Worm (Caenorhabditis elegans) whole organism, L4/young adult: Measurements from ENCODE around the gene nhr-188.

Experiments used
- W03F9.2 ChIP-seq: fragments of 150-350 bp; optimal IDR thresholded peaks from 2 replicates; lab custom pipeline; 2014; ENCODE audit warnings: missing biosample characterization, missing genetic modification characterization
- dao-5 ChIP-seq: sonication (generic microtip); optimal IDR thresholded peaks from 2 replicates; lab custom pipeline; 2016; ENCODE audit warnings: missing genotype, missing genetic modification characterization, moderate library complexity, missing compliant biosample characterization
- him-1 ChIP-seq: sonication (generic microtip); optimal IDR thresholded peaks from 2 replicates; lab custom pipeline; 2016; ENCODE audit warnings: missing genotype, missing genetic modification reagents, missing genetic modification characterization, missing compliant biosample characterization

Gene nhr-188

DNA sequence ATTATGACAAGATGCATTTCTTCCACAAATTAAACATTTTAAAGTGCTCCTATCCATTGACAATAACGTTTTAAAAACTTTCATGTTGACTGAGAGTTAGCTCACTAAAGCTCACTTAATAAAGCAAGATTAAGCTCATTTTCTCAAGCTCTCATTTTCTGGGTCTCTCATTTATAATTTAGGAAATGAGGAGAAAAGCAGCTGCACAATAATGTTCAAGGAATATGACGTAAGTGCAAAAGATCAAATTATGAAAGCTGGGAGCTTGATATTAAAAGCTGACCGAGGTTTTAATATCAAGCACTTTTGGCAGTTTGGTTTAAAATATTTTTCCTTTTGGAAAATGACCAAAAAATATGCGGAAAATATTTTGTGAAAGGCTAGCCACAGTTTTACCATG, at the start of gene nhr-188:
Gene nhr-188 (minus strand): TSS at position 84 of the 400 bp plus-strand sequence.
- TF ChIP-seq him-1 (tag; lab: Kevin White, UChicago): no peak
- TF ChIP-seq W03F9.2 (tag; lab: Kevin White, UChicago): no peak
- TF ChIP-seq dao-5: no peak

DNA sequence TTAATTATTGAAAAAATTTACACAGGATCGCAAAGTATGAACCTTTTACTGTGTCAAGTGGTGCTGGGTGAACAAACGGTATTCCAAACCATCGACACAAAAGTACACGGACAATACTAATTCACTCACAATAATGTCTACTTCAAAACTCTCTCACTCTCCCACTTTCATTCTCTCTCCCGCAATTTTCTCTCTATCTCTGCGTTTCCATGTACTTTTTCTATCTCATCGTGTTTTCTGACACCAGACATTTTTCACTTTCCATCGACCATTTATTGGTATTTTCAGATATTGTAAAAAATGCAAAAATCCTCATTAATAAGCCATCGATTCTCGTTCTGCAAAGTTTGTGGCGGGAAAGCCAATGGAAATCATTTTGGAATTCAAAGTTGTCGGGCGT, 48.2 kb upstream of the nhr-188 start, which contains the start of gene nhr-156:
Gene nhr-156 (plus strand): TSS at position 266 of the 400 bp plus-strand sequence.
- TF ChIP-seq dao-5 (no peak), W03F9.2 (tag; lab: Kevin White, UChicago) (no peak), him-1 (tag; lab: Kevin White, UChicago) (no peak)

DNA sequence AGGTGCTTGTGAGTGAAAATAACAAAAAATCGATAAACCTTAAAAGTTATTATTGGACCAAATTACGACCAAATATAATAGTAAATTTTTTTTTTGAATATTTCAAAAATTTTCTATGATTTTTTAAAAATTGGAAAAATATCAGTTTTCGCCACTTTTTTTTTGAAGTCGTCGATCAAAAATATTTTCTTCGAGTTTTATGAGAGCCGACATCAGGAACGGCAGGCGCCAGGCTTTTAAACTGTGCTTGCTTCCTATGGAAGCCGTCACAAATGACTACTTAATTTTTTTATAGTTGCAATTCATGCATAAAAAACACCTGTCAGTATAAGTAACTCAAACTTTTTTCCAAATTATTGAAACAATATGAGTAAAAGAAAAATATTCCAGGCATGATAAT, 45.8 kb upstream of the nhr-188 start:
- TF ChIP-seq W03F9.2 (tag; lab: Kevin White, UChicago) (no peak), him-1 (tag; lab: Kevin White, UChicago) (no peak), dao-5 (no peak)

DNA sequence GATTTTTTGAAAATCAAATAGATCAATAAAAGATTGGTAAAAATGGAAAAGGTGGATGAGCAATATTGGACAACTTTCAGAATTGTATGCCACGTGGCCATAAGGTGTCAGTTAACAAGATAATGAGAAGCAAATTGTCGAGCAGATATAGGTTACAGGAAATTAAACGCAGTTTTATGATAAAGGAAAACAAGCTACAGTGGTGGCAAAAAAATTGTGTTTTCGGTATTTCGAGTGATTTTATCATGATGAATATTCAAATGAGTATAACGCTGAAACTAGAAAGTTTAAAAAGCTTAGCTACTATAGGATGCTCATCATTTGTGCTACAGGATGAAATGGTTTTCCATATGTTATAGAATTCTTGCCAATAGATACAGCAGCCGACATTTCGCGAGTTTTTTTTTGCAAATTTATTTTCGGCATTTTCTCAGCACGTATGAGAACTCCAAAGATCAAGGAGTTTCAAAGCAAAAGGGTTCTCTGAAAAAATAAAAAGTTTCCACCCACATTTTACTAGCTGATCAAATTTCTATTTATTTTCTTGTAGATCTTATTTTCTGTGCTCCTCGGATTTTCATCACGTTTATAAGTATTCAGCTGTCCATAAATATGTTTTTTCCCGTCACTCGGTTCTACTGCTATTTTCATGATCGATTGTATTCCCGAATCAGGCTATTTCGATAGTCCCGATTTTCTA, 44.9 kb upstream of the nhr-188 start, which contains the start of the genes str-229 and srh-190:
Gene str-229 (minus strand): TSS at position 101 of the 700 bp plus-strand sequence.
Gene srh-190 (plus strand): TSS at position 650 of the 700 bp plus-strand sequence.
- no peak for TF ChIP-seq W03F9.2 (tag; lab: Kevin White, UChicago)

DNA sequence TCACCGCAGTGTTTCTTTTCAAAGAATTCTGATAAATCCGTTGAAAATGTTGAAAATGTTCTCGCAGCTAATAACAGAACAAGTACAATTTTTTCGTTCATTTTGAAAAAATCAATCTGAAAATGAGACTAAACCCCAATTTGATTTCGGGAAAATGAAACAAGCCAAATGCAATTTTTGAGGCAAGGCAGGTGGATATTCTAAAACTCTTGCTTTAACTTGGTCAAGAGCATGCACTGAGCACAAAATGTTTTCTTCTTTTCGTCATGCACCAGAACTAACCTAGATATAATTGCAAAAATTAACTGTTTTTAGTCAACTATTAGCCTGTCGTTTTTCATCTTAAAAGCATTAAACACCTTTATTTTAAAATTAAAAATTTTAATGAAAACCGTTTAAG, 42.4 kb upstream of the nhr-188 start, which contains the start of gene irld-22:
Gene irld-22 (minus strand): TSS at position 101 of the 400 bp plus-strand sequence.
- TF ChIP-seq dao-5 (no peak), him-1 (tag; lab: Kevin White, UChicago) (no peak), W03F9.2 (tag; lab: Kevin White, UChicago) (no peak)

DNA sequence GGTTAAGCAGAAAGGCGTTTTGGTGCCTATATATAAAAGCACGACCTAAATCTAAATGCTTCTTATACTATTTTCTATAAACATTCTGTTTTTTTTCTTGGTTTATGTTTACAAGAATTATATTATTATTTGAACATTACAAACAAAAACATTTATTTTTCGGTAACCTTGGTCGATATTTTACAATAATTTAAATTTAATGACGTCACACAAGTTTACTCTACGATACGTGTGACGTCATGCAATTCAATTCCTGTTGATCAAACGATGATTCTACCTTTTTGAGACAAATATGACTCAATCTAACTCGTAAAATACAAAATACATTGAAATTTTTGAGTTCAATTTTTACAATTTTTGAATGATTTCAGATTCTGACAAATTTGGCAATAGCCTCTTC, 38.4 kb upstream of the nhr-188 start:
- TF ChIP-seq dao-5 (no peak), W03F9.2 (tag; lab: Kevin White, UChicago) (no peak), him-1 (tag; lab: Kevin White, UChicago) (no peak)

DNA sequence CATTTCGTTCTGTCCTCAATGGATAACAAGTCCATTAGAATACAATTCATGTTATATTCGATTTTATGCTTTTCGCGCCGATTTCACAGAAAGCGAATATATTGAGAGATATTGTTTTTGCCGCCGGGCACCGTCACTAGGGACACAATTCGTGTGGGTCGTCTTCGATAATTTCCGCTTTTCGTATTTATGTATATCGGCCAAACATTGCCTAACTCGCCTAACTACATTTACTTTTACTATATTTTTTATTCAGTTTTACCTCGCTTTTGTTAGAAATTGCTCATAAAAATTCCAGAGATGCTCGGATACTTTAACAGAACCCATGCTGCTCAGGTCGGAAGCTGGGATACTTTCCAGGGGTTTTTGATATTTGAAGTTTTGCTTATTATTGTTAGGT, 37.0 kb upstream of the nhr-188 start, which contains the start of gene sre-9:
Gene sre-9 (plus strand): TSS at position 301 of the 400 bp plus-strand sequence.
- TF ChIP-seq dao-5: no peak
- no peak for TF ChIP-seq him-1 (tag; lab: Kevin White, UChicago)
- no peak for TF ChIP-seq W03F9.2 (tag; lab: Kevin White, UChicago)

DNA sequence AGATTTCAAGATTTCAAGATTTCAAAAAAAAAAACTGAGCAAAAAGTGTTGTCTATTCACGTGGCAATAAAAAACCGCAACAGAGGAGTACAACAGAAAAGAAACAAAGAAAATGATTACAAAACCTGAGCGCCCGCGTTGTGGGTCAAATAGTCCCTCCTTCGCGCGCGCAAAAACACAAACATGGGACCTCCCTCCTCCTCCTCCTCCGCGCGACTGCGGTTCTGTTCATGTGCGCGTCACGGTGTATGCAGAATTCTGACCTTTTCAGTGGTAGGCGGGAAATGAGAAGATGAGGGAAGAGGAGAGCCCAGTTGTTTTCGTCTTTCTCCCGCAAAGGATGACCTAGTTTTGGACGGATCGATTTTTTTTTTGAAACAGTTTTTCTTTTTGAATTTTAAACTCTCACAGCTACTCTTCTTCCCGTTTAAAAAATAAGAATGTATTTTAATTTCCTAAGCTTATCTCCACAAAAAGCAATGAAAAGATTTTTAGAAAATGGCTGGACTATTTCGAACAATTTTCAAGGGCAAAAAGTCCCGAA, 34.8 kb upstream of the nhr-188 start, which contains the start of gene C17E7.4:
Gene C17E7.4 (plus strand): TSS at position 494 of the 544 bp plus-strand sequence.
- TF ChIP-seq W03F9.2 (tag; lab: Kevin White, UChicago) (no peak), him-1 (tag; lab: Kevin White, UChicago) (no peak), dao-5 (no peak)

DNA sequence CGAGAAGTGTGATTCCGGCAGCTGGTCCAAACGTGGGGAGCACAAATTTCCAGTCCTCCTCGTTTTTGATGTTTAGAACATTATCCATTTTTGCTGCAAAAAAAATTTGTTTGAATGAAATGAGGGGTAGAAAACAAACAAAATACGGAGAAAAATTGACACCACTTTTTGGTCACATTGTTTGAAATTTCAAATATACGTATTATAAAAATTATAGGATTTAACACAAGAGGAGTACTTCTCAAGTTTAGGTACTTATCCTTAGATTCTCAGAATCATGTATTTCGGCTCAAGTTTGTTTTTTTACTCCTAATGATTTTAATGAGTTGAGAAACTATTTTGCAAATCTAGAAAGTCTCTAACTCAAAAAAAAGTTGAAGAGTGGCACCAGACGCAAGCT, 34.3 kb upstream of the nhr-188 start, which contains the start of gene C17E7.12:
Gene C17E7.12 (minus strand): TSS at position 101 of the 400 bp plus-strand sequence.
- no peak for TF ChIP-seq W03F9.2 (tag; lab: Kevin White, UChicago)
- TF ChIP-seq dao-5: no peak
- TF ChIP-seq him-1 (tag; lab: Kevin White, UChicago): no peak

DNA sequence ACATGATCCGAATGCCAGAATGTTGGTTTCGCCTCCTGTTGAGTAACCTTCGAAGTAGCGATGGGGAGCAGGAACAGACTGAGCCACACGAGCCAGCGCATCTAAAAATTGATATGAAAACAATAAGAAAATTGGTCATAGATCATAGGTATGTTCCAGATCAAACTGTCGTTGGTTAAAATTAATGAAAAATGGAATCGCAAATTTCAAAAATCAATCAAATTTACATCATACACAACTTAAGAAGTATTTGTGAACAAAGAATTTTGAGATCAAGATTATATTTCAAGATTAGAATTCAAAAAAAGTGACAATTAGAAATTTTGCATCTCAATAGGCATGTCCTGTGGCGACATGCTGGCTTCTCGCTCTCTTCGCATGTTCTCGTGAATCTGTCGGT, 33.1 kb upstream of the nhr-188 start, which contains the start of gene C17E7.9:
Gene C17E7.9 (minus strand): TSS at position 101 of the 400 bp plus-strand sequence.
- no peak for TF ChIP-seq him-1 (tag; lab: Kevin White, UChicago)
- TF ChIP-seq dao-5: no peak
- no peak for TF ChIP-seq W03F9.2 (tag; lab: Kevin White, UChicago)

DNA sequence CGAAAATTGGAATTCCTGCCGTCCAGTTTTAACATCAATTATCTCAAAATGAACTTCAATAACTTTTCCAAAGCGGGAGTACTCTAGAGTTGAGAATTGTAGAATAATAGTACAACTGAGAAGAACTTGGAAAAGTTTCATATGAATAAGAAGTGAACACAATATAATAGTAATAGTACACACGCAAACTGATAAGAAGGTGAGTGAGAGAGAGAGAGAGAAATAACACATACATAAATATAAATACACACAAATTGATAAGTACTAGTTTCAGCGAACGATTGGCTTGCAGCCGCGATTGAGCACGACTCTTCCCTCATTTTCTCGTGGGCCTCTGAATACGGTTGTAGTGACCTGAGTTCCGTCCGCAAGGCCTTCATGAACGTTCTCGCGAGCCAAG, 31.5 kb upstream of the nhr-188 start, which contains the start of gene C17E7.13:
Gene C17E7.13 (minus strand): TSS at position 176 of the 400 bp plus-strand sequence.
- TF ChIP-seq him-1 (tag; lab: Kevin White, UChicago): no peak
- no peak for TF ChIP-seq dao-5
- no peak for TF ChIP-seq W03F9.2 (tag; lab: Kevin White, UChicago)

DNA sequence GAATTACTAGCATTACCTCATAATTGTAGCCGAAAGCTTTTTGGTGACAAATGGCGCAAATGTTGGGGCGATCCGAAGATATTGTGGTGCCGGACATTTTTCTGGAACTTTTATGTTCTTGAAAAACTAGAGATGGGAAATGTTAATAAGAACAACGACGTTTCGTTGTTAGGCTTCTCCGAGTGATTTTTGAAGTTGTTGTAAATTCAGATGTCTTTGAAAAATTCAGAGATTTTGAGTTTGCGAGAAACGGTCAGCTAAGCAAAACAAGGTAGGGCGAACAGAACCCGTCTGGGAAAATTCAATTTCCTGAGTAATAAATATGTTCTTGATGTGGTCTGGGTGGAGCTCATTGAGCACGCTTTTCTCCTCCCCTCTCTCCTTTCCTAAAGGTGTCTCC, 28.4 kb upstream of the nhr-188 start, which contains the start of gene nhr-124:
Gene nhr-124 (minus strand): TSS at position 101 of the 400 bp plus-strand sequence.
- no peak for TF ChIP-seq dao-5
- TF ChIP-seq W03F9.2 (tag; lab: Kevin White, UChicago): no peak
- TF ChIP-seq him-1 (tag; lab: Kevin White, UChicago): no peak

DNA sequence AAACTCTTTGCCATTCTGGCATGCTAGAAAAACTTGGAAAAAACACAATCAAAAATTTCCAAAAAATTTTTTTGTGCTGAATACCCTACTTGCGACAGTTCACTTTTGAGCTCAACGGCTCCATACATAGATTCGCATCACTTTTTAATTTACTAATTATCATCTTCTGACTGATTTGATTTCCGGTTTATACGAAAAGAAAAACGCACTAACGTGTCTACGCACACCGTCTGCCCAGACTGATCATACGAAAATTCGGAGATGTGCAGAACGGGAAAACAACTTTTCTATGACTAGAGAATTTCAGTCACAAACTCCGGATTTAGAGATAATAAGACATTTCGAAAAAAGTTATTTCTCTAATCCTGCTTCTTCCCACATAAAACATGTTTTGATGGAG, 26.9 kb upstream of the nhr-188 start:
- TF ChIP-seq him-1 (tag; lab: Kevin White, UChicago) (no peak), W03F9.2 (tag; lab: Kevin White, UChicago) (no peak), dao-5 (no peak)

DNA sequence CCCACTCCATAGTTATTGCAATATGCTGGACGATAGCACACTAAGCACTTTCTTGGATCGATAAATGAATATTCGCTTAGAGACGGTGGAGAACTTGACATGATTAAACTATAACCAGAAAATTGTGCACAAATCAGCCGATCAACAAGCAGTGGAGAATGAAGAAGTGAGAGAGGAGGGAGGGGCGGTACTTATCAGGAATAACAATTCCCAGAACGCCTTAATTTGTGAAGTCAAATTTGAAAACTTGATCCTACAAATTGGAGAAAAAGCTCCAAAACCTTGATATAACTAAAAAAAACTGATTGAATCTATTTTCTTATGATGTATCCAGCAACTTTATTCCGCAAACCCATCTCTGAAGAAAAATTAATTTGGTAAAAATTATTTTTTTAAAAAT, 20.6 kb upstream of the nhr-188 start, which contains the start of gene nhr-159:
Gene nhr-159 (minus strand): TSS at position 101 of the 400 bp plus-strand sequence.
- no peak for TF ChIP-seq him-1 (tag; lab: Kevin White, UChicago)
- no peak for TF ChIP-seq W03F9.2 (tag; lab: Kevin White, UChicago)
- no peak for TF ChIP-seq dao-5
